Worm (Caenorhabditis elegans) whole organism, L1 larva: ENCODE data around the gene K02D10.1.

Experiments
- C04F5.9 ChIP-seq: sonication (generic microtip); optimal IDR thresholded peaks from 2 replicates; lab custom pipeline; 2016; ENCODE audit warnings: missing genetic modification characterization, missing compliant biosample characterization
- C16A3.4 ChIP-seq: fragments of 150-350 bp; optimal IDR thresholded peaks from 2 replicates; lab custom pipeline; 2014; ENCODE audit warnings: missing biosample characterization, missing genetic modification characterization
- alr-1 ChIP-seq: fragments of 200-800 bp; sonication (Bioruptor generic); optimal IDR thresholded peaks from 2 replicates; lab custom pipeline; 2018; ENCODE audit warnings: borderline replicate concordance, mild to moderate bottlenecking, missing genetic modification characterization, missing compliant biosample characterization
- blmp-1 ChIP-seq: fragments of 150-350 bp; optimal IDR thresholded peaks from 2 replicates; lab custom pipeline; 2014; ENCODE audit warnings: missing biosample characterization, missing genetic modification characterization
- ceh-63 ChIP-seq: fragments of 200-800 bp; sonication (Bioruptor generic); optimal IDR thresholded peaks from 2 replicates; lab custom pipeline; 2018; ENCODE audit warnings: mild to moderate bottlenecking, missing genetic modification characterization, missing compliant biosample characterization
- ceh-82 ChIP-seq, 3 experiments: fragments of 150-350 bp in 1 of 3; sonication (generic microtip) in 2 of 3; optimal IDR thresholded peaks; 2 replicates each; lab custom pipeline; 2014 to 2017; ENCODE audit warnings: missing biosample characterization in 3 of 3, missing genetic modification characterization in 3 of 3
- ceh-88 ChIP-seq: fragments of 200-800 bp; sonication (Bioruptor generic); IDR thresholded peaks from 2 replicates; pipeline ENCODE4 v1.3.6; 2022; ENCODE audit warnings: missing genetic modification characterization, missing compliant biosample characterization
- ceh-90 ChIP-seq: sonication (generic microtip); optimal IDR thresholded peaks from 2 replicates; lab custom pipeline; 2016; ENCODE audit warnings: missing genetic modification characterization, missing compliant biosample characterization
- ces-1 ChIP-seq: fragments of 150-350 bp; optimal IDR thresholded peaks from 2 replicates; lab custom pipeline; 2014; ENCODE audit warnings: missing biosample characterization, missing genetic modification reagents, missing genetic modification characterization
- dpl-1 ChIP-seq, 3 experiments: fragments of 150-350 bp in 2 of 3; sonication (generic microtip) in 1 of 3; optimal IDR thresholded peaks; 2 replicates each; lab custom pipeline; 2014 to 2017; ENCODE audit warnings: missing biosample characterization in 3 of 3, missing genetic modification characterization in 3 of 3, missing genetic modification reagents in 3 of 3
- dsc-1 ChIP-seq: sonication (generic microtip); optimal IDR thresholded peaks from 2 replicates; lab custom pipeline; 2016; ENCODE audit warnings: mild to moderate bottlenecking, missing genetic modification characterization, missing compliant biosample characterization
- efl-1 ChIP-seq, 4 experiments: fragments of 150-350 bp; optimal IDR thresholded peaks in 3 of 4; peaks in 1 of 4; 1 replicate in 1 of 4; 2 replicates in 3 of 4; lab custom pipeline; 2014; ENCODE audit warnings: missing biosample characterization in 2 of 4, missing genetic modification characterization in 2 of 4, missing genetic modification reagents in 2 of 4
- egl-13 ChIP-seq: sonication (generic microtip); optimal IDR thresholded peaks from 2 replicates; lab custom pipeline; 2016; ENCODE audit warnings: missing genotype, missing genetic modification reagents, missing genetic modification characterization, missing compliant biosample characterization
- egl-27 ChIP-seq, 2 experiments: fragments of 150-350 bp in 1 of 2; sonication (generic microtip); optimal IDR thresholded peaks; 3 replicates each; lab custom pipeline; 2017 to 2018; ENCODE audit warnings: missing biosample characterization in 2 of 2, missing genetic modification characterization in 2 of 2, missing genetic modification reagents in 2 of 2
- elt-2 ChIP-seq: sonication (generic microtip); optimal IDR thresholded peaks from 2 replicates; lab custom pipeline; 2016; ENCODE audit warnings: missing genetic modification characterization, mild to moderate bottlenecking, inconsistent platforms, missing compliant biosample characterization, missing genetic modification reagents
- hpl-2 ChIP-seq: fragments of 150-350 bp; optimal IDR thresholded peaks from 2 replicates; lab custom pipeline; 2014; ENCODE audit warnings: missing biosample characterization, missing genetic modification reagents, missing genetic modification characterization
- irx-1 ChIP-seq: sonication (generic microtip); optimal IDR thresholded peaks from 2 replicates; lab custom pipeline; 2016; ENCODE audit warnings: missing genetic modification characterization, missing compliant biosample characterization
- lin-15B ChIP-seq: fragments of 150-350 bp; sonication (generic microtip); optimal IDR thresholded peaks from 3 replicates; lab custom pipeline; 2014; ENCODE audit warnings: missing biosample characterization, missing genetic modification characterization
- lin-35 ChIP-seq, 2 experiments: fragments of 150-350 bp; optimal IDR thresholded peaks; 2 replicates each; lab custom pipeline; 2014; ENCODE audit warnings: missing biosample characterization in 2 of 2, missing genetic modification characterization in 2 of 2, missing genetic modification reagents in 2 of 2
- lsy-2 ChIP-seq, 2 experiments: fragments of 150-350 bp; optimal IDR thresholded peaks; 2 replicates each; lab custom pipeline; 2014; ENCODE audit warnings: missing biosample characterization in 2 of 2, missing genetic modification characterization in 2 of 2
- mab-9 ChIP-seq: fragments of 200-800 bp; sonication (Bioruptor generic); IDR thresholded peaks from 2 replicates; pipeline ENCODE4 v1.3.6; 2022; ENCODE audit warnings: missing genetic modification reagents, missing genetic modification characterization, missing compliant biosample characterization
- mef-2 ChIP-seq: fragments of 150-350 bp; optimal IDR thresholded peaks from 2 replicates; lab custom pipeline; 2014; ENCODE audit warnings: missing biosample characterization, missing genetic modification characterization
- mep-1 ChIP-seq: fragments of 150-350 bp; optimal IDR thresholded peaks from 2 replicates; lab custom pipeline; 2014; ENCODE audit warnings: missing biosample characterization, missing genetic modification characterization
- nhr-11 ChIP-seq: fragments of 150-350 bp; optimal IDR thresholded peaks from 2 replicates; lab custom pipeline; 2014; ENCODE audit warnings: missing biosample characterization, missing genetic modification characterization
- nhr-12 ChIP-seq: sonication (generic microtip); optimal IDR thresholded peaks from 2 replicates; lab custom pipeline; 2017; ENCODE audit warnings: missing biosample characterization, missing genetic modification characterization
- nhr-20 ChIP-seq: sonication (generic microtip); optimal IDR thresholded peaks from 2 replicates; lab custom pipeline; 2016; ENCODE audit warnings: mild to moderate bottlenecking, missing genetic modification characterization, missing compliant biosample characterization
- nhr-237 ChIP-seq: fragments of 150-350 bp; optimal IDR thresholded peaks from 2 replicates; lab custom pipeline; 2014; ENCODE audit warnings: missing biosample characterization, missing genetic modification characterization
- nhr-28 ChIP-seq: fragments of 150-350 bp; optimal IDR thresholded peaks from 2 replicates; lab custom pipeline; 2014; ENCODE audit warnings: missing biosample characterization, missing genetic modification characterization
- nhr-71 ChIP-seq: sonication (generic microtip); optimal IDR thresholded peaks from 2 replicates; lab custom pipeline; 2016; ENCODE audit warnings: mild to moderate bottlenecking, missing genetic modification characterization, moderate library complexity, missing compliant biosample characterization
- nhr-76 ChIP-seq: sonication (generic microtip); optimal IDR thresholded peaks from 2 replicates; lab custom pipeline; 2017; ENCODE audit warnings: missing biosample characterization, missing genetic modification characterization
- nhr-85 ChIP-seq: sonication (generic microtip); peaks from one replicate; lab custom pipeline; 2016; ENCODE audit warnings: missing genetic modification characterization, inconsistent platforms, missing compliant biosample characterization
- pqm-1 ChIP-seq: sonication (generic microtip); optimal IDR thresholded peaks from 3 replicates; lab custom pipeline; 2017; ENCODE audit warnings: missing biosample characterization, missing genetic modification characterization
- rnt-1 ChIP-seq: sonication (generic microtip); optimal IDR thresholded peaks from 2 replicates; lab custom pipeline; 2016; ENCODE audit warnings: mild to moderate bottlenecking, missing genetic modification characterization, moderate library complexity, missing compliant biosample characterization
- skn-1 ChIP-seq: fragments of 150-350 bp; optimal IDR thresholded peaks from 2 replicates; lab custom pipeline; 2014; ENCODE audit warnings: missing biosample characterization, missing genetic modification characterization
- snu-23 ChIP-seq: sonication (generic microtip); optimal IDR thresholded peaks from 2 replicates; lab custom pipeline; 2016; ENCODE audit warnings: missing genetic modification characterization, missing compliant biosample characterization
- sup-37 ChIP-seq: fragments of 200-800 bp; sonication (Bioruptor generic); optimal IDR thresholded peaks from 2 replicates; lab custom pipeline; 2018; ENCODE audit warnings: mild to moderate bottlenecking, missing genetic modification characterization, missing compliant biosample characterization
- swsn-7 ChIP-seq: sonication (generic microtip); optimal IDR thresholded peaks from 2 replicates; lab custom pipeline; 2016; ENCODE audit warnings: missing genetic modification characterization, missing compliant biosample characterization
- tlp-1 ChIP-seq: fragments of 150-350 bp; optimal IDR thresholded peaks from 2 replicates; lab custom pipeline; 2014; ENCODE audit warnings: missing biosample characterization, missing genetic modification characterization
- unc-30 ChIP-seq: sonication (generic microtip); optimal IDR thresholded peaks from 2 replicates; lab custom pipeline; 2017; ENCODE audit warnings: missing biosample characterization, missing genetic modification characterization
- unc-62 ChIP-seq: fragments of 150-350 bp; optimal IDR thresholded peaks from 2 replicates; lab custom pipeline; 2014; ENCODE audit warnings: missing biosample characterization, missing genetic modification reagents, missing genetic modification characterization
- unc-86 ChIP-seq: sonication (generic microtip); optimal IDR thresholded peaks from 2 replicates; lab custom pipeline; 2016; ENCODE audit warnings: missing genetic modification characterization, missing compliant biosample characterization
- vab-15 ChIP-seq: sonication (generic microtip); optimal IDR thresholded peaks from 2 replicates; lab custom pipeline; 2017; ENCODE audit warnings: missing genotype, mild to moderate bottlenecking, missing genetic modification characterization, missing compliant biosample characterization
- xbp-1 ChIP-seq: sonication (generic microtip); optimal IDR thresholded peaks from 2 replicates; lab custom pipeline; 2016; ENCODE audit warnings: missing genetic modification characterization, missing compliant biosample characterization
- zag-1 ChIP-seq: fragments of 150-350 bp; optimal IDR thresholded peaks from 2 replicates; lab custom pipeline; 2014; ENCODE audit warnings: missing biosample characterization, missing genetic modification characterization
- ztf-11 ChIP-seq, 2 experiments: sonication (generic microtip); optimal IDR thresholded peaks; 2 replicates each; lab custom pipeline; 2016 to 2017; ENCODE audit warnings: missing genetic modification characterization in 2 of 2, missing biosample characterization in 1 of 2, missing compliant biosample characterization in 1 of 2
- ztf-4 ChIP-seq: fragments of 150-350 bp; optimal IDR thresholded peaks from 2 replicates; lab custom pipeline; 2014; ENCODE audit warnings: missing biosample characterization, missing genetic modification characterization

The K02D10.1 gene

DNA sequence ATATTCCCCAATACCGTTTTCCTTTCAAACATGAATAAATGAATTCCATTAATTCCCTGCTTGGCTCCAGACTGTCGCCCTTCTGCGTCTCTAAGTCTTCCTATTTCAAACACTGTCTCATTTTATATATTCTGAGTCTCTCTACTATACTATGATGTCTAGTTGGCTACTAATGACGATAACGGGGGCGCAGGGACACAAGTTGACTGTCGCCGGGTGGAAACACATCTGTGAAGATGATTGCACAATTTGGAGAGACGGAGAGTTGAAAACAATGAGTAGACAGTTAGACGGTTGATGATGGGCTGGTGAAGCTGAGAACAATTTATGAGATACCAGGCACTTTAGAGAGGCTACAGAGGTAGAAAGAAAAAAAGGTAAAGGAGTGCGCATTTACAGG lies 19.8 kb upstream of the K02D10.1 start, which contains the start of gene sma-2 (continued):
- TF ChIP-seq pqm-1 (tag; lab: Kevin White, UChicago) = no peak
- TF ChIP-seq dpl-1 (GFP tag; optimal IDR thresholded peaks at IDR 0.05; lab: Kevin White, UChicago) = peak; percentile 2 to 49 (median 42)

DNA sequence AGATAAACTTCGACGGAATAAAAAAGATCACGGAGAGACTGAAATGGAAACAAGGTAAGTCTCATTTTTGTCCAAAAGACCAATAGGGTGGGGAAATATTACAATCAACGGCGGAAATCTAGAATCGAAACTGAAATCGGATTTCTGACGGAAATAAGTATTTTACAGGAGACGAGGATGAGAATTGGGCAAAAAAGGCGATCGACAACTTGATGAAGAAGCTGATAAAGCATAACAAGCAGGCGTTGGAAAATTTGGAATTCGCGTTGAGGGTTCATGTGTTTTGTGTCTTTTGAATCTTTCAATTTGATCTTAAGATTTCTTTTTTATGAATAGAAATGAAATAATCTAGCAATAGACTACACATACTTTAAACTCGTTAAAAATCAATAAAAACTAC lies 18.7 kb upstream of the K02D10.1 start, which contains the start of gene ugtp-1:
Gene ugtp-1, minus strand, starts transcription at position 101 of the 400 bp plus-strand sequence.
- no peak for TF ChIP-seq alr-1 (tag; lab: Kevin White, UChicago)

- TF ChIP-seq tlp-1 (no peak), ces-1 (GFP tag; lab: Kevin White, UChicago) (no peak), dpl-1 (GFP tag; optimal IDR thresholded peaks at IDR 0.05; lab: Kevin White, UChicago) (peak in 2 of 3 experiments; percentile 25 to 58), mep-1 (peak; percentile 25), zag-1 (no peak), nhr-28 (tag; lab: Kevin White, UChicago) (no peak), vab-15 (tag; lab: Kevin White, UChicago) (no peak), ceh-82 (tag; optimal IDR thresholded peaks at IDR 0.05; lab: Kevin White, UChicago) (no peak), lin-35 (GFP tag; optimal IDR thresholded peaks at IDR 0.05; lab: Kevin White, UChicago) (peak; percentile 19 to 51), elt-2 (tag; lab: Kevin White, UChicago) (no peak), egl-13 (tag; lab: Kevin White, UChicago) (no peak), lsy-2 (tag; optimal IDR thresholded peaks at IDR 0.05; lab: Kevin White, UChicago) (peak; percentile 14 to 61), xbp-1 (tag; lab: Kevin White, UChicago) (no peak), unc-30 (tag; lab: Kevin White, UChicago) (no peak), unc-86 (tag; lab: Kevin White, UChicago) (no peak), swsn-7 (peak; percentile 2), ceh-63 (GFP tag; lab: Kevin White, UChicago) (no peak), efl-1 (optimal IDR thresholded peaks at IDR 0.05; lab: Kevin White, UChicago) (peak; percentile 15 to 45), efl-1 (GFP tag; optimal IDR thresholded peaks at IDR 0.05 in 1 of 2; lab: Kevin White, UChicago) (peak; percentile 26 to 89), nhr-237 (tag; lab: Kevin White, UChicago) (no peak), egl-27 (tag; optimal IDR thresholded peaks at IDR 0.05; lab: Kevin White, UChicago) (no peak), skn-1 (no peak), mef-2 (tag; lab: Kevin White, UChicago) (no peak), dsc-1 (no peak), ceh-88 (GFP tag; lab: Robert Waterston, UW) (no peak), ztf-4 (no peak), hpl-2 (GFP tag; lab: Kevin White, UChicago) (no peak), nhr-11 (tag; lab: Kevin White, UChicago) (no peak), unc-62 (GFP tag; lab: Kevin White, UChicago) (no peak), ztf-11 (tag; optimal IDR thresholded peaks at IDR 0.05; lab: Kevin White, UChicago) (no peak), nhr-20 (tag; lab: Kevin White, UChicago) (no peak), rnt-1 (tag; lab: Kevin White, UChicago) (no peak), blmp-1 (tag; lab: Kevin White, UChicago) (peak; percentile 35), C16A3.4 (tag; lab: Kevin White, UChicago) (no peak), lin-15B (tag; lab: Kevin White, UChicago) (no peak), nhr-12 (tag; lab: Kevin White, UChicago) (no peak), C04F5.9 (tag; lab: Kevin White, UChicago) (no peak), irx-1 (tag; lab: Kevin White, UChicago) (no peak), nhr-71 (tag; lab: Kevin White, UChicago) (peak; percentile 22), sup-37 (GFP tag; lab: Kevin White, UChicago) (no peak), nhr-76 (tag; lab: Kevin White, UChicago) (no peak), mab-9 (GFP tag; lab: Robert Waterston, UW) (no peak), ceh-90 (no peak), snu-23 (GFP tag; lab: Kevin White, UChicago) (peak; percentile 24), nhr-85 (peak; percentile 40)
- TF ChIP-seq, all 84 proteins: peak for 10
Measured at ce11 chrIII:8754682-8755081, 14.7 kb upstream of the K02D10.1 start, which contains the start of gene tomm-70. Gene tomm-70, minus strand, starts transcription at chrIII:8754750.
